Worm (Caenorhabditis elegans) whole organism, L2 larva: Measurements from ENCODE around the gene nhr-197.

ENCODE experiments used
- C34F6.9 ChIP-seq: fragments of 150-350 bp; optimal IDR thresholded peaks from 2 replicates; lab custom pipeline; 2014; ENCODE audit warnings: missing biosample characterization, missing genetic modification characterization
- R02D3.7 ChIP-seq: fragments of 150-350 bp; optimal IDR thresholded peaks from 2 replicates; lab custom pipeline; 2014; ENCODE audit warnings: missing biosample characterization, missing genetic modification characterization
- Y55F3AM.14 ChIP-seq: fragments of 200-800 bp; sonication (Bioruptor generic); optimal IDR thresholded peaks from 2 replicates; lab custom pipeline; 2018; ENCODE audit warnings: mild to moderate bottlenecking, missing genetic modification characterization, missing compliant biosample characterization
- ZK546.5 ChIP-seq: sonication (generic microtip); optimal IDR thresholded peaks from 2 replicates; lab custom pipeline; 2017; ENCODE audit warnings: missing biosample characterization, missing genetic modification characterization
- alr-1 ChIP-seq: fragments of 150-350 bp; optimal IDR thresholded peaks from 2 replicates; lab custom pipeline; 2014; ENCODE audit warnings: missing biosample characterization, missing genetic modification characterization
- ama-1 ChIP-seq: fragments of 150-350 bp; optimal IDR thresholded peaks from 2 replicates; lab custom pipeline; 2018; ENCODE audit warnings: inconsistent platforms
- blmp-1 ChIP-seq: sonication (generic microtip); optimal IDR thresholded peaks from 2 replicates; lab custom pipeline; 2017; ENCODE audit warnings: missing genetic modification characterization, mild to moderate bottlenecking, missing compliant biosample characterization, antibody characterized with exemption, moderate library complexity; ENCODE audit not compliant: insufficient read depth
- crh-2 ChIP-seq: sonication (generic microtip); optimal IDR thresholded peaks from 2 replicates; lab custom pipeline; 2017; ENCODE audit warnings: missing biosample characterization, missing genetic modification characterization
- dmd-4 ChIP-seq: sonication (generic microtip); optimal IDR thresholded peaks from 2 replicates; lab custom pipeline; 2017; ENCODE audit warnings: missing biosample characterization, missing genetic modification characterization
- egl-27 ChIP-seq: sonication (generic microtip); optimal IDR thresholded peaks from 3 replicates; lab custom pipeline; 2017; ENCODE audit warnings: missing biosample characterization, missing genetic modification reagents, missing genetic modification characterization
- elt-1 ChIP-seq: fragments of 150-350 bp; optimal IDR thresholded peaks from 2 replicates; lab custom pipeline; 2014; ENCODE audit warnings: missing biosample characterization, missing genetic modification characterization
- elt-3 ChIP-seq: sonication (generic microtip); optimal IDR thresholded peaks from 2 replicates; lab custom pipeline; 2017; ENCODE audit warnings: missing biosample characterization, missing genetic modification characterization
- lin-13 ChIP-seq: fragments of 150-350 bp; optimal IDR thresholded peaks from 2 replicates; lab custom pipeline; 2014; ENCODE audit warnings: missing biosample characterization, missing genetic modification reagents, missing genetic modification characterization
- mbf-1 ChIP-seq: sonication (generic microtip); optimal IDR thresholded peaks from 2 replicates; lab custom pipeline; 2017; ENCODE audit warnings: missing biosample characterization, missing genetic modification characterization
- mdl-1 ChIP-seq, 2 experiments: fragments of 150-350 bp in 1 of 2; sonication (generic microtip) in 1 of 2; optimal IDR thresholded peaks; 2 replicates each; lab custom pipeline; 2017; ENCODE audit warnings: missing biosample characterization in 2 of 2, missing genetic modification characterization in 2 of 2
- nhr-10 ChIP-seq: sonication (generic microtip); optimal IDR thresholded peaks from 2 replicates; lab custom pipeline; 2017; ENCODE audit warnings: missing biosample characterization, missing genetic modification characterization
- nhr-12 ChIP-seq: fragments of 150-350 bp; optimal IDR thresholded peaks from 2 replicates; lab custom pipeline; 2014; ENCODE audit warnings: missing biosample characterization, missing genetic modification characterization
- nhr-129 ChIP-seq: fragments of 150-350 bp; optimal IDR thresholded peaks from 2 replicates; lab custom pipeline; 2014; ENCODE audit warnings: missing biosample characterization, missing genetic modification characterization
- nhr-21 ChIP-seq: fragments of 150-350 bp; optimal IDR thresholded peaks from 2 replicates; lab custom pipeline; 2014; ENCODE audit warnings: missing biosample characterization, missing genetic modification characterization
- nhr-237 ChIP-seq: fragments of 150-350 bp; optimal IDR thresholded peaks from 2 replicates; lab custom pipeline; 2014; ENCODE audit warnings: missing biosample characterization, missing genetic modification characterization
- nhr-25 ChIP-seq: fragments of 150-350 bp; sonication (generic microtip); optimal IDR thresholded peaks from 3 replicates; lab custom pipeline; 2014; ENCODE audit warnings: missing biosample characterization, missing genetic modification characterization
- nhr-6 ChIP-seq: fragments of 150-350 bp; optimal IDR thresholded peaks from 2 replicates; lab custom pipeline; 2014; ENCODE audit warnings: missing biosample characterization, missing genetic modification characterization
- peb-1 ChIP-seq: fragments of 150-350 bp; optimal IDR thresholded peaks from 2 replicates; lab custom pipeline; 2014; ENCODE audit warnings: missing biosample characterization, missing genetic modification characterization
- sem-4 ChIP-seq: fragments of 150-350 bp; optimal IDR thresholded peaks from 2 replicates; lab custom pipeline; 2014; ENCODE audit warnings: missing biosample characterization, missing genetic modification reagents, missing genetic modification characterization
- skn-1 ChIP-seq: sonication (generic microtip); optimal IDR thresholded peaks from 2 replicates; lab custom pipeline; 2017; ENCODE audit warnings: missing biosample characterization, missing genetic modification characterization
- sma-3 ChIP-seq: sonication (generic microtip); optimal IDR thresholded peaks from 2 replicates; lab custom pipeline; 2016; ENCODE audit warnings: missing genetic modification reagents, missing genetic modification characterization, missing compliant biosample characterization
- sma-9 ChIP-seq, 2 experiments: fragments of 150-350 bp in 1 of 2; sonication (generic microtip) in 1 of 2; optimal IDR thresholded peaks; 2 replicates each; lab custom pipeline; 2014 to 2016; ENCODE audit warnings: missing genetic modification characterization in 2 of 2, mild to moderate bottlenecking in 1 of 2, missing biosample characterization in 1 of 2, missing compliant biosample characterization in 1 of 2, missing genetic modification reagents in 1 of 2, moderate library complexity in 1 of 2
- snpc-4 ChIP-seq: fragments of 150-350 bp; optimal IDR thresholded peaks from 2 replicates; lab custom pipeline; 2014; ENCODE audit warnings: missing biosample characterization, missing genetic modification characterization
- unc-39 ChIP-seq: fragments of 150-350 bp; optimal IDR thresholded peaks from 2 replicates; lab custom pipeline; 2014; ENCODE audit warnings: missing biosample characterization, missing genetic modification characterization
- unc-55 ChIP-seq: fragments of 150-350 bp; sonication (generic microtip); optimal IDR thresholded peaks from 3 replicates; lab custom pipeline; 2014; ENCODE audit warnings: missing biosample characterization, missing genetic modification reagents, missing genetic modification characterization
- unc-62 ChIP-seq: fragments of 150-350 bp; optimal IDR thresholded peaks from 2 replicates; lab custom pipeline; 2014; ENCODE audit warnings: missing biosample characterization, missing genetic modification reagents, missing genetic modification characterization
- zag-1 ChIP-seq: fragments of 150-350 bp; optimal IDR thresholded peaks from 2 replicates; lab custom pipeline; 2014; ENCODE audit warnings: missing biosample characterization, missing genetic modification characterization
- ztf-1 ChIP-seq: fragments of 200-800 bp; sonication (Bioruptor generic); conservative IDR thresholded peaks from 2 replicates; pipeline ENCODE4 v1.3.6; 2022; ENCODE audit warnings: missing genetic modification characterization, missing compliant biosample characterization
- ztf-4 ChIP-seq: fragments of 150-350 bp; optimal IDR thresholded peaks from 2 replicates; lab custom pipeline; 2014; ENCODE audit warnings: missing biosample characterization, missing genetic modification characterization

nhr-197 gene

DNA sequence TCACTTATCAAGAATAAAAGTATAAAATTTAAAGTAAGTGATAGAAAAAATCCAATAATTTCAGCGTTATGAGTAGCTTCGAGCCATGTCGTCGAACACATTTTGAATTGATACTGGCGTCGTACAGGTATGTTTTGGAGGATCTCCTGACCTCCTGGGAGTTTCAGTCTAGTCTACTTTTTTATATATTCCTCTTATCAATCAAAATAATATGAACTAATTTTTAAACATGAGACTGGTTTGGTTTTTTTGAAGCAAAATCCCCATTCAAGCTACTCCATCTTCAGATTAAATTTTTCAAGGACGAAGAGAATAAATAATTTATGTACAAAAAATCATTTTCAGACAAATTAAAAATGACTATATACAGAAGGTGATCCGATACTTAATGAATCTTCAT is 24.1 kb downstream of the nhr-197 start, which contains the start of gene str-101:
TSS of gene str-101 (minus strand) at position 101 of the 400 bp plus-strand sequence.
- TF ChIP-seq unc-39 (tag; lab: Kevin White, UChicago): no peak
- no peak for TF ChIP-seq mdl-1 (tag; optimal IDR thresholded peaks at IDR 0.05; lab: Kevin White, UChicago)
- no peak for TF ChIP-seq nhr-237
- TF ChIP-seq blmp-1: no peak
- TF ChIP-seq alr-1 (tag; lab: Kevin White, UChicago): no peak
- no peak for TF ChIP-seq elt-1
- no peak for TF ChIP-seq ztf-4 (tag; lab: Kevin White, UChicago)
- no peak for TF ChIP-seq nhr-6 (tag; lab: Kevin White, UChicago)
- no peak for TF ChIP-seq unc-55 (GFP tag; lab: Kevin White, UChicago)
- no peak for TF ChIP-seq lin-13 (GFP tag; lab: Kevin White, UChicago)
- TF ChIP-seq skn-1 (tag; lab: Kevin White, UChicago): no peak
- no peak for TF ChIP-seq sma-9 (GFP tag; optimal IDR thresholded peaks at IDR 0.05; lab: Kevin White, UChicago)
- no peak for TF ChIP-seq sma-9 (tag; optimal IDR thresholded peaks at IDR 0.05; lab: Kevin White, UChicago)
- TF ChIP-seq nhr-129 (tag; lab: Kevin White, UChicago): no peak
- TF ChIP-seq snpc-4 (tag; lab: Kevin White, UChicago): no peak
- no peak for TF ChIP-seq ama-1 (lab: Kevin White, UChicago)

DNA sequence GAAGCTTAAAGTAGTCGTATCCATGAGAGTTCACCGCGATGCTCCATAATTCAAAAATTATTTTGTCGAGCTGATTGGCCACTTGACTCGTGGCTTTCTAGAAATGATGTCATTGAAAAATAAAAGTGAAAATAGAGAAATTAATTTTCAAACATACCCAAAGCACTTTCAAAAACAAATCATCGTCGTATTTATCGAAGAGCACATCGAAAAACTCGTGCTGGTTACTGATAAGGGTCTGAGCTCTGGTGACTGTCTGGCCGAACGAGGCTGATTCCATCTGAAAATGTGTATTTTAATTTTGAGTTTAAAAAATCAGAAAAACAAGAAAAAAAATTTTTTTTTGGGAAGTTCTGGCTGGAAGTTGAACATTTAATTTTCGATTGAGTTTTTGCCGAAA is 24.6 kb downstream of the nhr-197 start:
- no peak for TF ChIP-seq nhr-12 (tag; lab: Kevin White, UChicago)
- no peak for TF ChIP-seq elt-3
- TF ChIP-seq sma-9 (GFP tag; optimal IDR thresholded peaks at IDR 0.05; lab: Kevin White, UChicago): no peak
- no peak for TF ChIP-seq sma-9 (tag; optimal IDR thresholded peaks at IDR 0.05; lab: Kevin White, UChicago)
- no peak for TF ChIP-seq Y55F3AM.14 (GFP tag; lab: Kevin White, UChicago)
- no peak for TF ChIP-seq mbf-1 (tag; lab: Kevin White, UChicago)
- no peak for TF ChIP-seq ZK546.5 (tag; lab: Kevin White, UChicago)

DNA sequence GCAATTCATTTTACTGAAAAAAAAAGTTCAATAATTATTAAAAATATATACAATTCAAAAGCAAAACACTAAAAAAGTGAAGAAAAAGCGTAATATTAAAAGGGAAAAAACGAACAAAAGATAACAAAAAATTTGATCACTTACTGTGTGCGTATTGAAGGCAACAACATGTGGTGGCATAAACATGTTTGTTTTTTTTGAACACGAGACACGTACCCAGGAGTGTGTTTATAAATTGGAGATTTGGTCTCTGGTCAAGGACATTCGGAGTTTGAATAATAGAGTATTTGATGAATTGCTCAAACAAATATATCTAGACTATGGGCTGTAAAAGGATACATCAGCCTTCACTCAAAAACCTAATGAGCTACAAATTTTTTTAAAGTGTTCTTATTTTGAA is 27.9 kb downstream of the nhr-197 start:
- TF ChIP-seq R02D3.7: no peak
- TF ChIP-seq nhr-10 (tag; lab: Kevin White, UChicago): no peak
- no peak for TF ChIP-seq blmp-1
- TF ChIP-seq crh-2 (tag; lab: Kevin White, UChicago): no peak

DNA sequence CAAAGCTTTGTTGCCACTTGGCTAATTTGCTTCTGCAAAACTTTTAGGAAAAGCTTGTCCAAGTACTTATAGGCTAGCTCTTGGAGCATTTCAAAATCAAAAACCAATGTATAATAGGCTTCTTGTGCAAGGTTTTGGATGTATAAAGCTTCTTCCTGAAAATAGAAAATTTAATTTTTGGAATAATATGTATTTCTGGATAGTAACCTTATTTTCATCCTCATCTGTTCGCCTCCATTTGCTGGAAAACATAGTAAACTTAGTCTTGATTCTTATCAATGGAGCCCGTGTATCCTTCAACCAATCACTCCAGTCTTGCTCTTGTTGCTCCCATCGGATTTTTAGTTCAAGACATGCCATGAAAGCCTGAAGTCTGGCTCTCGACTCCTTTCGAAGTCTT is 28.9 kb downstream of the nhr-197 start, which contains the start of gene Y6E2A.4:
TSS of gene Y6E2A.4 (minus strand) at position 101 of the 400 bp plus-strand sequence.
- TF ChIP-seq nhr-25 (tag; lab: Kevin White, UChicago): no peak
- no peak for TF ChIP-seq zag-1 (tag; lab: Kevin White, UChicago)
- TF ChIP-seq egl-27 (tag; lab: Kevin White, UChicago): no peak

DNA sequence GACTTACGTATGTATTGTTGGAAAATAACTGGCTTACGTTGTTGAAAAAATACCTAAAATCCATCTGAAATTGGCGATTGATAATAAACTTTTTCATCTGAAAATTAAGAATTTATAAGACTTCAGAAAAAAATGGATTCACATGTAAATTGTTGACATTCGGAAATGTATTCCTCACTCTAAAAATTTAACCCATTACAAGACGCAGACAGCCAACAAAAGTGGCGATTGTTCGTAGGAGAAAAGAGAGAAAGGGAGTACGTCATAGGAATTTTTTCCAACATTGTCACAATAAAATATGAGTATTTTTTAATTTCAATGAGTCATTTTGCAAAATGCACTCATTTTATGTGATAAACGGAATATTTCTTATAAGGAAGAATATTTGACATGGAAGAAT is 30.8 kb downstream of the nhr-197 start, which contains the start of gene Y6E2A.5:
TSS of gene Y6E2A.5 (minus strand) at position 101 of the 400 bp plus-strand sequence.
- TF ChIP-seq ztf-1 (GFP tag; lab: Robert Waterston, UW) (no peak), skn-1 (tag; lab: Kevin White, UChicago) (no peak), sem-4 (no peak), ama-1 (lab: Kevin White, UChicago) (no peak), mbf-1 (tag; lab: Kevin White, UChicago) (no peak), egl-27 (tag; lab: Kevin White, UChicago) (no peak), elt-3 (no peak), sma-3 (GFP tag; lab: Kevin White, UChicago) (no peak), dmd-4 (tag; lab: Kevin White, UChicago) (no peak), unc-62 (GFP tag; lab: Kevin White, UChicago) (no peak), peb-1 (tag; lab: Kevin White, UChicago) (no peak)

DNA sequence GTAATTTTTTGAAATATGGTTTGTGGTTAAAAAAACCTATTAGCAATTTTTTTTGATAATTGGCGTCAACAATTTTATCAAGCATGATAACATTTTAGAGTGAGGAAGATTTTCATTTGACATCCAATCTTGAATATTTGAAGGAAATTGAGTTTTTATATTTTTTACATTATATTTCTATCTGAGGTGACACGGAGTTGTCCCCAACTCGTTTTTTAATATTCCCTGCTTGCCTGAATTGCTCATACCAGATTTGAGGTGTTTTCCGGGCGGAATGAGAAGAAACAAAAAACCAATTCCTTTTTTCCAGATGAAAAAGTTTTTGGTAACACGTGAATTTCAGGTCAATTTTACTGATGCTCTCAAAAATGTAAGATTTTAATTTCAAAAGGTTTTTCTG is 31.8 kb downstream of the nhr-197 start, which contains the start of gene Y6E2A.7:
TSS of gene Y6E2A.7 (plus strand) at position 301 of the 400 bp plus-strand sequence.
- TF ChIP-seq C34F6.9 (tag; lab: Kevin White, UChicago): no peak
- no peak for TF ChIP-seq elt-3
- no peak for TF ChIP-seq snpc-4 (tag; lab: Kevin White, UChicago)
- no peak for TF ChIP-seq nhr-21 (tag; lab: Kevin White, UChicago)
